Fruit fly (Drosophila melanogaster) whole organism, embryonic: ENCODE results near the gene CG4115.

ENCODE experiments used
- Adf1 ChIP-seq: fragments of 200-800 bp; sonication (Bioruptor generic); IDR thresholded peaks from 2 replicates; pipeline ENCODE4 v1.3.6; 2022; ENCODE audit warnings: missing biosample characterization, missing genetic modification characterization
- B-H2 ChIP-seq: fragments of 200-800 bp; sonication (Bioruptor generic); optimal IDR thresholded peaks from 2 replicates; lab custom pipeline; 2018; ENCODE audit warnings: missing biosample characterization, mild to moderate bottlenecking, missing genetic modification characterization
- BEAF-32 ChIP-seq: fragments of 200-800 bp; sonication (Bioruptor generic); optimal IDR thresholded peaks from 3 replicates; lab custom pipeline; 2017; ENCODE audit warnings: missing biosample characterization, missing genetic modification characterization, mild to moderate bottlenecking, moderate library complexity, missing genetic modification reagents
- Bgb ChIP-seq: fragments of 200-800 bp; sonication (Bioruptor generic); IDR thresholded peaks from 2 replicates; pipeline ENCODE4 v1.3.6; 2022; ENCODE audit warnings: missing biosample characterization, missing genetic modification characterization; ENCODE audit not compliant: partially characterized antibody
- CG12299 ChIP-seq: fragments of 200-800 bp; sonication (Bioruptor generic); optimal IDR thresholded peaks from 2 replicates; lab custom pipeline; 2018; ENCODE audit warnings: missing biosample characterization, mild to moderate bottlenecking, missing genetic modification characterization
- CG13894 ChIP-seq: fragments of 200-800 bp; sonication (Bioruptor generic); optimal IDR thresholded peaks from 3 replicates; lab custom pipeline; 2018; ENCODE audit warnings: missing biosample characterization, mild to moderate bottlenecking, missing genetic modification characterization, moderate library complexity
- CG14860 ChIP-seq: fragments of 200-800 bp; sonication (Bioruptor generic); IDR thresholded peaks from 3 replicates; pipeline ENCODE4 v1.3.6; 2022; ENCODE audit warnings: missing biosample characterization, missing genetic modification characterization; ENCODE audit not compliant: partially characterized antibody
- CG16779 ChIP-seq: fragments of 200-800 bp; sonication (Bioruptor generic); IDR thresholded peaks from 2 replicates; pipeline ENCODE4 v1.3.6; 2022; ENCODE audit warnings: missing biosample characterization, missing genetic modification characterization
- CG16813 ChIP-seq: fragments of 200-800 bp; sonication (Bioruptor generic); IDR thresholded peaks from 3 replicates; pipeline ENCODE4 v1.3.6; 2022; ENCODE audit warnings: missing biosample characterization, missing genetic modification characterization; ENCODE audit not compliant: partially characterized antibody
- CG17186 ChIP-seq: fragments of 200-800 bp; sonication (Bioruptor generic); optimal IDR thresholded peaks from 3 replicates; lab custom pipeline; 2017; ENCODE audit warnings: missing biosample characterization, missing genetic modification reagents, missing genetic modification characterization
- CG17359 ChIP-seq: fragments of 200-800 bp; sonication (Bioruptor generic); optimal IDR thresholded peaks from 3 replicates; lab custom pipeline; 2018; ENCODE audit warnings: missing biosample characterization, mild to moderate bottlenecking, missing genetic modification characterization, moderate library complexity
- CG17568 ChIP-seq: fragments of 200-800 bp; sonication (Bioruptor generic); optimal IDR thresholded peaks from 2 replicates; lab custom pipeline; 2018; ENCODE audit warnings: missing biosample characterization, mild to moderate bottlenecking, missing genetic modification characterization, moderate library complexity
- CG18476 ChIP-seq: fragments of 200-800 bp; sonication (Bioruptor generic); optimal IDR thresholded peaks from 2 replicates; lab custom pipeline; 2016; ENCODE audit warnings: missing biosample characterization, mild to moderate bottlenecking, missing genetic modification characterization
- CG2712 ChIP-seq: fragments of 200-800 bp; optimal IDR thresholded peaks from 3 replicates; lab custom pipeline; 2019; ENCODE audit warnings: missing biosample characterization, mild to moderate bottlenecking, missing genetic modification characterization, moderate library complexity
- CG30431 ChIP-seq: fragments of 200-800 bp; sonication (Bioruptor generic); optimal IDR thresholded peaks from 2 replicates; lab custom pipeline; 2017; ENCODE audit warnings: missing biosample characterization, missing genetic modification characterization
- CG34224 ChIP-seq: fragments of 200-800 bp; sonication (Bioruptor generic); IDR thresholded peaks from 3 replicates; pipeline ENCODE4 v1.3.6; 2022; ENCODE audit warnings: missing biosample characterization, missing genetic modification characterization; ENCODE audit not compliant: partially characterized antibody
- CG34422 ChIP-seq: fragments of 200-800 bp; sonication (Bioruptor generic); IDR thresholded peaks from 3 replicates; pipeline ENCODE4 v1.3.6; 2022; ENCODE audit warnings: missing biosample characterization, missing genetic modification characterization
- CG6654 ChIP-seq: fragments of 200-800 bp; sonication (Bioruptor generic); optimal IDR thresholded peaks from 2 replicates; lab custom pipeline; 2017; ENCODE audit warnings: missing biosample characterization, mild to moderate bottlenecking, missing genetic modification characterization
- CG6854 ChIP-seq: fragments of 200-800 bp; sonication (Bioruptor generic); optimal IDR thresholded peaks from 3 replicates; lab custom pipeline; 2017; ENCODE audit warnings: missing biosample characterization, mild to moderate bottlenecking, missing genetic modification characterization
- CG7556 ChIP-seq: fragments of 200-800 bp; sonication (Bioruptor generic); optimal IDR thresholded peaks from 2 replicates; lab custom pipeline; 2017; ENCODE audit warnings: missing biosample characterization, mild to moderate bottlenecking, missing genetic modification characterization
- CG7963 ChIP-seq: fragments of 200-800 bp; sonication (Bioruptor generic); IDR thresholded peaks from 3 replicates; pipeline ENCODE4 v1.3.6; 2022; ENCODE audit warnings: missing biosample characterization, missing genetic modification characterization; ENCODE audit not compliant: partially characterized antibody
- Chrac-16 ChIP-seq: fragments of 200-800 bp; sonication (Bioruptor generic); optimal IDR thresholded peaks from 3 replicates; lab custom pipeline; 2016; ENCODE audit warnings: missing biosample characterization, missing genetic modification characterization
- D19A ChIP-seq: fragments of 200-800 bp; optimal IDR thresholded peaks from 3 replicates; lab custom pipeline; 2019; ENCODE audit warnings: missing biosample characterization, mild to moderate bottlenecking, missing genetic modification characterization, moderate library complexity
- Dll ChIP-seq: fragments of 200-800 bp; sonication (Bioruptor generic); IDR thresholded peaks from 4 replicates; pipeline ENCODE4 v1.3.6; 2022; ENCODE audit warnings: missing biosample characterization, missing genetic modification characterization; ENCODE audit not compliant: partially characterized antibody
- Dref ChIP-seq: fragments of 200-800 bp; sonication (Bioruptor generic); IDR thresholded peaks from 2 replicates; pipeline ENCODE4 v1.3.6; 2022; ENCODE audit warnings: missing biosample characterization, missing genetic modification characterization
- HLHmδ ChIP-seq: fragments of 200-800 bp; sonication (Bioruptor generic); optimal IDR thresholded peaks from 2 replicates; lab custom pipeline; 2018; ENCODE audit warnings: missing biosample characterization, mild to moderate bottlenecking, missing genetic modification characterization, moderate library complexity
- Myb ChIP-seq: fragments of 200-800 bp; sonication (Bioruptor generic); optimal IDR thresholded peaks from 2 replicates; lab custom pipeline; 2016; ENCODE audit warnings: missing biosample characterization, missing genetic modification characterization
- NFAT ChIP-seq: fragments of 200-800 bp; sonication (Bioruptor generic); IDR thresholded peaks from 2 replicates; pipeline ENCODE4 v1.3.6; 2022; ENCODE audit warnings: missing biosample characterization, missing genetic modification characterization
- Opbp ChIP-seq: fragments of 200-800 bp; sonication (Bioruptor generic); IDR thresholded peaks from 3 replicates; pipeline ENCODE4 v1.3.6; 2022; ENCODE audit warnings: missing biosample characterization, missing genetic modification characterization; ENCODE audit not compliant: partially characterized antibody
- Scr ChIP-seq: fragments of 200-800 bp; sonication (Bioruptor generic); IDR thresholded peaks from 2 replicates; pipeline ENCODE4 v1.3.6; 2022; ENCODE audit warnings: missing biosample characterization, missing genetic modification characterization; ENCODE audit not compliant: partially characterized antibody
- Sry-δ ChIP-seq: fragments of 200-800 bp; sonication (Bioruptor generic); optimal IDR thresholded peaks from 2 replicates; lab custom pipeline; 2016; ENCODE audit warnings: missing biosample characterization, missing genetic modification characterization
- Tbp ChIP-seq: fragments of >200 bp; optimal IDR thresholded peaks from 2 replicates; lab custom pipeline; 2018; ENCODE audit warnings: missing biosample characterization, missing genetic modification characterization
- Xbp1 ChIP-seq: fragments of 200-800 bp; sonication (Bioruptor generic); optimal IDR thresholded peaks from 3 replicates; lab custom pipeline; 2016; ENCODE audit warnings: missing biosample characterization, mild to moderate bottlenecking, missing genetic modification characterization
- ap ChIP-seq: fragments of 200-800 bp; sonication (Bioruptor generic); IDR thresholded peaks from 2 replicates; pipeline ENCODE4 v1.3.6; 2022; ENCODE audit warnings: missing biosample characterization, missing genetic modification characterization
- bbx ChIP-seq: fragments of 200-800 bp; sonication (Bioruptor generic); IDR thresholded peaks from 2 replicates; pipeline ENCODE4 v1.3.6; 2022; ENCODE audit warnings: missing biosample characterization, missing genetic modification characterization; ENCODE audit not compliant: partially characterized antibody
- bsh ChIP-seq, 2 experiments: fragments of 200-800 bp; sonication (Bioruptor generic); optimal IDR thresholded peaks; 2 replicates each; lab custom pipeline; 2017 to 2018; ENCODE audit warnings: mild to moderate bottlenecking in 2 of 2, missing biosample characterization in 2 of 2, missing genetic modification characterization in 2 of 2, moderate library complexity in 1 of 2
- chm ChIP-seq: fragments of 200-800 bp; sonication (Bioruptor generic); IDR thresholded peaks from 2 replicates; pipeline ENCODE4 v1.3.6; 2022; ENCODE audit warnings: missing biosample characterization, missing genetic modification characterization
- crp ChIP-seq, 2 experiments: fragments of 200-800 bp; sonication (Bioruptor generic); optimal IDR thresholded peaks; 2 replicates in 1 of 2; 3 replicates in 1 of 2; lab custom pipeline; 2017; ENCODE audit warnings: missing biosample characterization in 2 of 2, missing genetic modification characterization in 2 of 2, mild to moderate bottlenecking in 1 of 2, moderate library complexity in 1 of 2
- exex ChIP-seq: fragments of 200-800 bp; sonication (Bioruptor generic); optimal IDR thresholded peaks from 4 replicates; lab custom pipeline; 2018; ENCODE audit warnings: missing biosample characterization, mild to moderate bottlenecking, missing genetic modification characterization, moderate library complexity
- eyg ChIP-seq: fragments of 200-800 bp; sonication (Bioruptor generic); optimal IDR thresholded peaks from 3 replicates; lab custom pipeline; 2016; ENCODE audit warnings: missing biosample characterization, missing genetic modification characterization
- nmo ChIP-seq: fragments of 200-800 bp; sonication (Bioruptor generic); optimal IDR thresholded peaks from 2 replicates; lab custom pipeline; 2018; ENCODE audit warnings: missing biosample characterization, mild to moderate bottlenecking, missing genetic modification characterization, moderate library complexity
- sd ChIP-seq: fragments of 200-800 bp; sonication (Bioruptor generic); optimal IDR thresholded peaks from 3 replicates; lab custom pipeline; 2018; ENCODE audit warnings: missing biosample characterization, mild to moderate bottlenecking, missing genetic modification characterization, moderate library complexity
- unc-4 ChIP-seq: fragments of 200-800 bp; sonication (Bioruptor generic); IDR thresholded peaks from 2 replicates; pipeline ENCODE4 v1.3.6; 2022; ENCODE audit warnings: missing biosample characterization, missing genetic modification characterization; ENCODE audit not compliant: partially characterized antibody
- wek ChIP-seq: fragments of 200-800 bp; sonication (Bioruptor generic); optimal IDR thresholded peaks from 3 replicates; lab custom pipeline; 2018; ENCODE audit warnings: missing biosample characterization, mild to moderate bottlenecking, missing genetic modification characterization, moderate library complexity

Gene CG4115

DNA sequence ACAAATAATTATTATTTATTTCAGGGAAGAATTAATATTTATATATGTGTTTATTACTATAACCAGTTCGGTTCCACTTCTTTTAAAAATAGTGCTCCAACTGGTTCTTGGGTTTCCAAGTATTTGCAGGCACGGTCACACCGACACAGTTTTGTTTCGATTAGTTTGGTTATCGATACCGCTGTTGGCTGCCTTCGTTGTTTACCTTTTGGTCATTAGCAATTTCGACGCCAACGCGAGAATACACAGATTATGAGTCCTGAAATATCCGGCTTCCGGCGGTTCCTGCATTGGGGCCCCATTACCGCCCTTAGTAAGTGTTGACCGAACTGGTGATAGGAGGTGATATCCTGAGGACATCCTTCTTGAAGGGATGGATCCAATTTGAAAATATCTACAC, 48.4 kb downstream of the CG4115 start, which contains the start of gene CG5196 (continued):
- no peak for TF ChIP-seq eyg (GFP tag; lab: Kevin White, UChicago)
- peak; percentile 55; the same call in 2 of the 3 replicates for TF ChIP-seq CG7963
- peak; percentile 52; the same call in 2 of the 3 replicates for TF ChIP-seq CG16813 (GFP tag; lab: Robert Waterston, UW)
- TF ChIP-seq bsh (GFP tag; optimal IDR thresholded peaks at IDR 0.05; lab: Kevin White, UChicago) = no peak
- TF ChIP-seq Adf1 (GFP tag; lab: Robert Waterston, UW) = peak; percentile 36; the same call in 1 of the 2 replicates
- TF ChIP-seq Scr (GFP tag; lab: Robert Waterston, UW) = peak; percentile 65
- TF ChIP-seq Sry-δ = peak; percentile 56
- peak; percentile 73 for TF ChIP-seq unc-4 (GFP tag; lab: Robert Waterston, UW)
- peak; percentile 84; the same call in 2 of the 3 replicates for TF ChIP-seq CG34422
- TF ChIP-seq bbx = peak; percentile 77
- no peak for TF ChIP-seq CG30431 (GFP tag; lab: Kevin White, UChicago)
- TF ChIP-seq CG13894 (tag; lab: Kevin White, UChicago) = peak; percentile 51
- TF ChIP-seq Opbp (GFP tag; lab: Robert Waterston, UW) = peak; percentile 72
- TF ChIP-seq CG16779 (GFP tag; lab: Robert Waterston, UW) = peak; percentile 45; the same call in 1 of the 2 replicates
- peak; percentile 84 for TF ChIP-seq Bgb (GFP tag; lab: Robert Waterston, UW)
- TF ChIP-seq Dll (GFP tag; lab: Robert Waterston, UW) = peak; percentile 64
- TF ChIP-seq CG34224 (GFP tag; lab: Robert Waterston, UW) = peak; percentile 81
- TF ChIP-seq CG6854 (GFP tag; lab: Kevin White, UChicago) = peak; percentile 36
- TF ChIP-seq NFAT (GFP tag; lab: Robert Waterston, UW) = no peak
- no peak for TF ChIP-seq CG17568 (GFP tag; lab: Kevin White, UChicago)
- peak; percentile 73 for TF ChIP-seq BEAF-32 (GFP tag; lab: Kevin White, UChicago)
- TF ChIP-seq Dref (GFP tag; lab: Robert Waterston, UW) = peak; percentile 93
- TF ChIP-seq sd (tag; lab: Kevin White, UChicago) = peak; percentile 30
- TF ChIP-seq chm (GFP tag; lab: Robert Waterston, UW) = peak; percentile 43; the same call in 1 of the 2 replicates
- peak; percentile 48 for TF ChIP-seq CG2712 (tag; lab: Kevin White, UChicago)
- TF ChIP-seq Xbp1 (GFP tag; lab: Kevin White, UChicago) = peak; percentile 12
- peak; percentile 51 for TF ChIP-seq B-H2
- TF ChIP-seq Myb (GFP tag; lab: Kevin White, UChicago) = peak; percentile 15
- peak; percentile 9 for TF ChIP-seq wek (GFP tag; lab: Kevin White, UChicago)
- peak; percentile 49 for TF ChIP-seq HLHmδ (GFP tag; lab: Kevin White, UChicago)
- TF ChIP-seq CG12299 (tag; lab: Kevin White, UChicago) = peak; percentile 24
- TF ChIP-seq CG6654 (GFP tag; lab: Kevin White, UChicago) = peak; percentile 95
- peak; percentile 1 for TF ChIP-seq D19A
- TF ChIP-seq Tbp (GFP tag; lab: Kevin White, UChicago) = no peak
- no peak for TF ChIP-seq crp (GFP tag; optimal IDR thresholded peaks at IDR 0.05; lab: Kevin White, UChicago)
- TF ChIP-seq nmo = peak; percentile 31
- TF ChIP-seq, all 482 proteins: peak for 127

DNA sequence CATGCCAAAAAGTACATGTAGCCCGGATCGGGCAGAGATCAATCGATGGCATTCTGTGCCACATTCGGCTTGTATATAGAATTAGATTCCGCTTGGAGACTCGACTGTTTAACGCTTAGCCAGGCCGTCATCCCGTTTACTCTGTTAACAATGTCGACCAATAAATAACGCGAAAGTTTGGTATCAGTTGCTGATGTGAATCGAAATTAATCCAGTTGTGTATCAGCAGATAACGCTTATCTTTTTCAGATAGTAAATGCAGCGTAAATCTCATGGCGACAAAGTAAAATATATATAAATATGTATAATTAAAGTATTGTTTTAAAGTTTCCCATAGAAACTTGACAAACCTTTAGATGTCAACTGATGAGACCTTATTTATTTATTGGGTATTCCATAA, 51.6 kb downstream of the CG4115 start:
- TF ChIP-seq CG17359 (tag; lab: Kevin White, UChicago) = no peak
- TF ChIP-seq wek (GFP tag; lab: Kevin White, UChicago) = no peak
- no peak for TF ChIP-seq ap
- no peak for TF ChIP-seq CG7556 (GFP tag; lab: Kevin White, UChicago)
- no peak for TF ChIP-seq CG14860 (GFP tag; lab: Robert Waterston, UW)
- no peak for TF ChIP-seq CG17186
- TF ChIP-seq Chrac-16 (GFP tag; lab: Kevin White, UChicago) = no peak
- TF ChIP-seq exex (tag; lab: Kevin White, UChicago) = peak; percentile 59
- no peak for TF ChIP-seq CG18476
